Fruit fly (Drosophila melanogaster): ENCODE measurements around the gene MED11.

MED11 gene

dm6 chr3L:18783544-18783943, 37.9 kb downstream of the MED11 start (continued):
- TF ChIP-seq Dref (GFP tag; IDR thresholded peaks at IDR 0.05) (no peak), CG10543 (GFP tag; optimal IDR thresholded peaks at IDR 0.05) (peak; percentile 15), ttk (GFP tag; IDR thresholded peaks at IDR 0.05) (peak; percentile 66; the same call in 1 of the 2 replicates), nom (GFP tag; optimal IDR thresholded peaks at IDR 0.05) (peak; percentile 62), sug (tag; optimal IDR thresholded peaks at IDR 0.05) (peak; percentile 41), br (optimal IDR thresholded peaks at IDR 0.05) (no peak), Xrp1 (GFP tag; IDR thresholded peaks at IDR 0.05) (no peak), CG12104 (GFP tag; optimal IDR thresholded peaks at IDR 0.05) (no peak), odd (GFP tag; optimal IDR thresholded peaks at IDR 0.05) (no peak), CG16813 (GFP tag; IDR thresholded peaks at IDR 0.05; ENCODE audit: partially characterized antibody) (no peak), CG1233 (GFP tag; optimal IDR thresholded peaks at IDR 0.05) (no peak), lov (optimal IDR thresholded peaks at IDR 0.05) (no peak), lov (GFP tag; IDR thresholded peaks at IDR 0.05) (0 out of 3 replicates have a peak, but pooled peaks have one; percentile 49), CG8290 (GFP tag; optimal IDR thresholded peaks at IDR 0.05) (no peak), CG8290 (tag; optimal IDR thresholded peaks at IDR 0.05) (peak in 1 of 2 experiments; percentile 17), Aef1 (GFP tag; IDR thresholded peaks at IDR 0.05) (0 out of 3 replicates have a peak, but pooled peaks have one; percentile 12), Gsc (GFP tag; IDR thresholded peaks at IDR 0.05) (no peak), row (GFP tag; IDR thresholded peaks at IDR 0.05) (0 out of 3 replicates have a peak, but pooled peaks have one; percentile 12), CG32767 (GFP tag; IDR thresholded peaks at IDR 0.05) (0 out of 2 replicates have a peak, but pooled peaks have one; percentile 13), CG17385 (GFP tag; optimal IDR thresholded peaks at IDR 0.05) (peak; percentile 32), CG14441 (GFP tag; IDR thresholded peaks at IDR 0.05) (0 out of 2 replicates have a peak, but pooled peaks have one; percentile 5), HLHmδ (GFP tag; optimal IDR thresholded peaks at IDR 0.05) (no peak), tgo (GFP tag; IDR thresholded peaks at IDR 0.05) (0 out of 3 replicates have a peak, but pooled peaks have one; percentile 24), lmd (GFP tag; IDR thresholded peaks at IDR 0.05) (0 out of 2 replicates have a peak, but pooled peaks have one; percentile 21)

- TF ChIP-seq phol (tag; optimal IDR thresholded peaks at IDR 0.05) (peak; percentile 43), stc (GFP tag; IDR thresholded peaks at IDR 0.05) (peak; percentile 88), ATbp (GFP tag; optimal IDR thresholded peaks at IDR 0.05) (peak; percentile 27), sna (GFP tag; IDR thresholded peaks at IDR 0.05; ENCODE audit: partially characterized antibody) (no peak), wdn (GFP tag; IDR thresholded peaks at IDR 0.05) (peak; percentile 63; the same call in 1 of the 2 replicates), Trl (optimal IDR thresholded peaks at IDR 0.05) (no peak), Trl (GFP tag; optimal IDR thresholded peaks at IDR 0.05) (no peak), mld (GFP tag; IDR thresholded peaks at IDR 0.05; ENCODE audit: partially characterized antibody) (no peak), dysf (GFP tag; IDR thresholded peaks at IDR 0.05) (peak; percentile 82), toy (GFP tag; IDR thresholded peaks at IDR 0.05) (0 out of 2 replicates have a peak, but pooled peaks have one; percentile 35), maf-S (GFP tag; optimal IDR thresholded peaks at IDR 0.05) (no peak), NfI (GFP tag; optimal IDR thresholded peaks at IDR 0.05) (peak; percentile 55), org-1 (GFP tag; optimal IDR thresholded peaks at IDR 0.05) (peak; percentile 38), CG10565 (GFP tag; optimal IDR thresholded peaks at IDR 0.05) (no peak), dmrt99B (tag; optimal IDR thresholded peaks at IDR 0.05) (peak; percentile 79), CG11093 (GFP tag; IDR thresholded peaks at IDR 0.05) (0 out of 3 replicates have a peak, but pooled peaks have one; percentile 32), CG4730 (GFP tag; IDR thresholded peaks at IDR 0.05) (peak; percentile 68), unpg (GFP tag; optimal IDR thresholded peaks at IDR 0.05) (peak; percentile 72), CG10431 (GFP tag; optimal IDR thresholded peaks at IDR 0.05) (no peak), Fer1 (GFP tag; optimal IDR thresholded peaks at IDR 0.05) (peak; percentile 37), nmo (GFP tag; optimal IDR thresholded peaks at IDR 0.05) (peak; percentile 48), CkIIα-i1 (GFP tag; IDR thresholded peaks at IDR 0.05) (no peak), CG17359 (tag; optimal IDR thresholded peaks at IDR 0.05) (peak; percentile 70), h (optimal IDR thresholded peaks at IDR 0.05) (no peak), CG18476 (GFP tag; optimal IDR thresholded peaks at IDR 0.05) (peak; percentile 10), ab (GFP tag; optimal IDR thresholded peaks at IDR 0.05) (no peak), YL-1 (GFP tag; optimal IDR thresholded peaks at IDR 0.05) (no peak), CG14710 (tag; optimal IDR thresholded peaks at IDR 0.05) (no peak), CG2199 (GFP tag; IDR thresholded peaks at IDR 0.05) (peak; percentile 31; the same call in 1 of the 3 replicates)
Observed at dm6 chr3L:18784562-18784961, 38.9 kb downstream of the MED11 start.
